Comparison of ENCODE assay signal across 1 worm cellular context in genomic region chrV:13703960-13704359, ce11.
TF ChIP-seq lines count a peak whose summit lies in the region.

T01D3.3 (plus strand) TSS chrV:13704271.

TF ChIP-seq in whole organism, L2 larva, 48 proteins besides CTCF, POLR2A, EP300 and RAD21 (continued from another document):
- TF ChIP-seq alr-1 (tag; optimal IDR thresholded peaks at IDR 0.05; lab: Kevin White, UChicago) (no peak), unc-62 (GFP tag; optimal IDR thresholded peaks at IDR 0.05; lab: Kevin White, UChicago) (no peak), dmd-4 (tag; optimal IDR thresholded peaks at IDR 0.05; lab: Kevin White, UChicago) (no peak), ztf-11 (tag; optimal IDR thresholded peaks at IDR 0.05; lab: Kevin White, UChicago) (no peak), nhr-23 (tag; optimal IDR thresholded peaks at IDR 0.05; lab: Kevin White, UChicago) (no peak), nhr-25 (tag; optimal IDR thresholded peaks at IDR 0.05; lab: Kevin White, UChicago) (peak; percentile 91), Y55F3AM.14 (GFP tag; optimal IDR thresholded peaks at IDR 0.05; lab: Kevin White, UChicago) (no peak), egl-27 (tag; optimal IDR thresholded peaks at IDR 0.05; lab: Kevin White, UChicago) (no peak), aly-2 (tag; optimal IDR thresholded peaks at IDR 0.05; lab: Kevin White, UChicago) (no peak), elt-1 (tag; optimal IDR thresholded peaks at IDR 0.05; lab: Kevin White, UChicago) (no peak), lin-11 (tag; optimal IDR thresholded peaks at IDR 0.05; lab: Kevin White, UChicago) (no peak), elt-3 (tag; optimal IDR thresholded peaks at IDR 0.05; lab: Kevin White, UChicago) (no peak)
